Fruit fly (Drosophila melanogaster): ENCODE data around the gene CG1468.

The CG1468 gene

dm6 chrX:9878125-9878524 is at the start of gene CG1468:
TSS of gene CG1468 (plus strand) at chrX:9878422.
- TF ChIP-seq CG34376 (GFP tag; optimal IDR thresholded peaks at IDR 0.05) (peak; percentile 4), Med (GFP tag) (peak; percentile 24), crol (GFP tag; IDR thresholded peaks at IDR 0.05) (peak; percentile 42; the same call in 1 of the 2 replicates), Nf-YC (tag; optimal IDR thresholded peaks at IDR 0.05) (no peak), Hr78 (GFP tag; optimal IDR thresholded peaks at IDR 0.05) (peak in 1 of 2 experiments; percentile 53), ftz-f1 (GFP tag; optimal IDR thresholded peaks at IDR 0.05) (peak; percentile 76), CG18619 (GFP tag; optimal IDR thresholded peaks at IDR 0.05) (no peak), chinmo (GFP tag; IDR thresholded peaks at IDR 0.05; ENCODE audit: partially characterized antibody) (0 out of 4 replicates have a peak, but pooled peaks have one; percentile 15)

dm6 chrX:9829896-9830295 is 48.3 kb upstream of the CG1468 start:
- TF ChIP-seq wdn (GFP tag; IDR thresholded peaks at IDR 0.05) (no peak), crol (GFP tag; IDR thresholded peaks at IDR 0.05) (0 out of 2 replicates have a peak, but pooled peaks have one; percentile 25), lab (GFP tag; optimal IDR thresholded peaks at IDR 0.05) (peak; percentile 56), fd96Cb (tag; optimal IDR thresholded peaks at IDR 0.05) (peak; percentile 11), CG11504 (tag; optimal IDR thresholded peaks at IDR 0.05) (peak; percentile 50), CG8388 (GFP tag; optimal IDR thresholded peaks at IDR 0.05) (no peak), Hr51 (GFP tag; optimal IDR thresholded peaks at IDR 0.05) (peak in 1 of 2 experiments; percentile 35), row (GFP tag; IDR thresholded peaks at IDR 0.05) (peak; percentile 46; the same call in 2 of the 3 replicates), CG30403 (GFP tag; optimal IDR thresholded peaks at IDR 0.05) (peak; percentile 34), CG4360 (GFP tag; IDR thresholded peaks at IDR 0.05) (no peak), Ptx1 (GFP tag; IDR thresholded peaks at IDR 0.05) (0 out of 2 replicates have a peak, but pooled peaks have one; percentile 16), ind (GFP tag; optimal IDR thresholded peaks at IDR 0.05) (peak; percentile 3), Oli (tag; optimal IDR thresholded peaks at IDR 0.05) (peak; percentile 37), CG12104 (GFP tag; optimal IDR thresholded peaks at IDR 0.05) (no peak), gem (tag; optimal IDR thresholded peaks at IDR 0.05) (peak; percentile 59), BEAF-32 (GFP tag; optimal IDR thresholded peaks at IDR 0.05) (no peak), Meics (GFP tag; optimal IDR thresholded peaks at IDR 0.05) (peak; percentile 30), dysf (GFP tag; IDR thresholded peaks at IDR 0.05) (0 out of 3 replicates have a peak, but pooled peaks have one; percentile 28), bcd (GFP tag; optimal IDR thresholded peaks at IDR 0.05) (peak; percentile 15), Rfx (GFP tag; IDR thresholded peaks at IDR 0.05) (peak; percentile 37; the same call in 1 of the 2 replicates), Blimp-1 (GFP tag; optimal IDR thresholded peaks at IDR 0.05) (peak; percentile 36), CG18599 (GFP tag; optimal IDR thresholded peaks at IDR 0.05) (peak; percentile 39), pan (optimal IDR thresholded peaks at IDR 0.05) (no peak), pan (GFP tag; optimal IDR thresholded peaks at IDR 0.05 in 1 of 2, IDR thresholded peaks at IDR 0.05 in 1 of 2) (peak in 1 of 2 experiments; percentile 25), CG10209 (GFP tag; optimal IDR thresholded peaks at IDR 0.05) (peak; percentile 8), sisA (GFP tag; IDR thresholded peaks at IDR 0.05) (0 out of 2 replicates have a peak, but pooled peaks have one; percentile 16), aop (GFP tag; IDR thresholded peaks at IDR 0.05) (no peak), Hmr (GFP tag; optimal IDR thresholded peaks at IDR 0.05) (peak; percentile 22), dmrt99B (tag; optimal IDR thresholded peaks at IDR 0.05) (peak; percentile 10), sob (GFP tag; IDR thresholded peaks at IDR 0.05) (peak; percentile 9; the same call in 1 of the 2 replicates), CG5953 (GFP tag; IDR thresholded peaks at IDR 0.05) (no peak), CG34224 (GFP tag; IDR thresholded peaks at IDR 0.05; ENCODE audit: partially characterized antibody) (no peak), CG15514 (GFP tag; optimal IDR thresholded peaks at IDR 0.05) (peak; percentile 1), wor (GFP tag; IDR thresholded peaks at IDR 0.05) (no peak), Xbp1 (GFP tag; optimal IDR thresholded peaks at IDR 0.05) (peak; percentile 26), Sox102F (GFP tag; optimal IDR thresholded peaks at IDR 0.05) (peak; percentile 44), CG12219 (GFP tag; optimal IDR thresholded peaks at IDR 0.05) (no peak), CG9727 (GFP tag; optimal IDR thresholded peaks at IDR 0.05) (peak; percentile 6), CoRest (tag; optimal IDR thresholded peaks at IDR 0.05) (peak; percentile 3), CG2120 (GFP tag; optimal IDR thresholded peaks at IDR 0.05) (peak; percentile 27)
